Fruit fly (Drosophila melanogaster) whole organism, wandering third instar larva: ENCODE measurements around the gene CG3808.

ENCODE experiments used
- CG32264 ChIP-seq: fragments of 200-800 bp; sonication (Bioruptor generic); optimal IDR thresholded peaks from 2 replicates; lab custom pipeline; 2016; ENCODE audit warnings: missing biosample characterization, missing genetic modification characterization
- Hnf4 ChIP-seq: fragments of 200-800 bp; sonication (Bioruptor generic); optimal IDR thresholded peaks from 2 replicates; lab custom pipeline; 2016; ENCODE audit warnings: missing biosample characterization, mild to moderate bottlenecking, missing genetic modification characterization
- fru ChIP-seq: fragments of 200-800 bp; sonication (Bioruptor generic); optimal IDR thresholded peaks from 3 replicates; lab custom pipeline; 2016; ENCODE audit warnings: missing biosample characterization, mild to moderate bottlenecking, missing genetic modification characterization
- lola ChIP-seq: fragments of >200 bp; optimal IDR thresholded peaks from 2 replicates; lab custom pipeline; 2017; ENCODE audit warnings: missing biosample characterization, missing genetic modification characterization
- pan ChIP-seq: fragments of >200 bp; optimal IDR thresholded peaks from 2 replicates; lab custom pipeline; 2017
- psq ChIP-seq: fragments of 200-800 bp; sonication (Bioruptor generic); optimal IDR thresholded peaks from 3 replicates; lab custom pipeline; 2017; ENCODE audit warnings: missing biosample characterization, mild to moderate bottlenecking, missing genetic modification characterization, moderate library complexity
- sage ChIP-seq: fragments of 200-800 bp; sonication (Bioruptor generic); optimal IDR thresholded peaks from 2 replicates; lab custom pipeline; 2016; ENCODE audit warnings: missing biosample characterization, mild to moderate bottlenecking, missing genetic modification characterization

DNA sequence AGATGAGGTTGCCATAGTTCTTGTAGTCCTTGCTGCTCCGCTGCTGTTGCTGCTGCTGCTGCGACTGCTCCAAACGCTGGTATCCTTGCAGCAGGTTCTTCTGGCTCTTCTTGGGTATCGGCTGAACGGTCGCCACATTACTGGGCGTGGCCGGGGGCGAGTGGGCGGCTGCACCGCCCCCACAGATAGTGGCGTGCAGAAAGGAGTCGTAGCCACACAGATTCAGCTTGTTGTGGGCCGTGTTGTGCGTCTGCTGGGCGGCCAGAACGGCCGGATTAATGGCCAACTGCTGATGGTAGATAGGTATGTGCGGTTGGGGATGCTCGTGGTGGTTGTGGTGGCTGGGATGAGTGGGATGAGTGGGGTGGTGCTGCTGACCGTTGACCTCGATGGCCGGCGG is 5.0 kb upstream of the CG3808 start:
- TF ChIP-seq fru (GFP tag; lab: Kevin White, UChicago) (no peak), Hnf4 (GFP tag; lab: Kevin White, UChicago) (no peak), psq (GFP tag; lab: Kevin White, UChicago) (no peak), pan (lab: Kevin White, UChicago) (no peak), lola (GFP tag; lab: Kevin White, UChicago) (no peak), sage (GFP tag; lab: Kevin White, UChicago) (no peak), CG32264 (GFP tag; lab: Kevin White, UChicago) (no peak)
